Fruit fly (Drosophila melanogaster) whole organism, wandering third instar larva: ENCODE data around the gene CG34181.
A peak's percentile ranks its signal among the peaks of the same experiment; 100 is the strongest.

Experiments used
- Abd-B ChIP-seq: fragments of >200 bp; optimal IDR thresholded peaks from 2 replicates; lab custom pipeline; 2017; ENCODE audit warnings: missing biosample characterization, missing genetic modification characterization
- CG9705 ChIP-seq: fragments of 200-800 bp; sonication (Bioruptor generic); optimal IDR thresholded peaks from 2 replicates; lab custom pipeline; 2018; ENCODE audit warnings: missing biosample characterization, mild to moderate bottlenecking, missing genetic modification characterization
- CrebA ChIP-seq: fragments of 200-800 bp; sonication (Bioruptor generic); optimal IDR thresholded peaks from 2 replicates; lab custom pipeline; 2016; ENCODE audit warnings: missing biosample characterization, mild to moderate bottlenecking, missing genetic modification characterization, borderline replicate concordance
- Dfd ChIP-seq: fragments of >200 bp; optimal IDR thresholded peaks from 2 replicates; lab custom pipeline; 2017; ENCODE audit warnings: missing biosample characterization, missing genetic modification characterization
- Dif ChIP-seq: fragments of 200-275, 200-300 bp; sonication (Bioruptor generic); optimal IDR thresholded peaks from 2 replicates; lab custom pipeline; 2018; ENCODE audit warnings: missing biosample characterization, missing genetic modification characterization; ENCODE audit not compliant: partially characterized antibody
- Hnf4 ChIP-seq: fragments of 200-800 bp; sonication (Bioruptor generic); optimal IDR thresholded peaks from 2 replicates; lab custom pipeline; 2016; ENCODE audit warnings: missing biosample characterization, mild to moderate bottlenecking, missing genetic modification characterization
- Hr78 ChIP-seq: fragments of >200 bp; optimal IDR thresholded peaks from 2 replicates; lab custom pipeline; 2017; ENCODE audit warnings: missing biosample characterization, missing genetic modification characterization
- Jra ChIP-seq: sonication (Bioruptor generic); optimal IDR thresholded peaks from 2 replicates; lab custom pipeline; 2016; ENCODE audit warnings: missing biosample characterization, missing genetic modification characterization
- Mio ChIP-seq: sonication (Bioruptor generic); optimal IDR thresholded peaks from 2 replicates; lab custom pipeline; 2016; ENCODE audit warnings: missing biosample characterization, missing genetic modification characterization
- Myc ChIP-seq: fragments of >200 bp; optimal IDR thresholded peaks from 2 replicates; lab custom pipeline; 2017
- N ChIP-seq: fragments of >200 bp; optimal IDR thresholded peaks from 2 replicates; lab custom pipeline; 2018; ENCODE audit warnings: missing biosample characterization, missing external identifiers, missing genetic modification characterization
- OdsH ChIP-seq: fragments of 200-800 bp; sonication (Bioruptor generic); optimal IDR thresholded peaks from 2 replicates; lab custom pipeline; 2016; ENCODE audit warnings: missing biosample characterization, mild to moderate bottlenecking, missing genetic modification characterization
- Rel ChIP-seq, 2 experiments: fragments of 200-800 bp; sonication (Bioruptor generic) in 1 of 2; optimal IDR thresholded peaks; 2 replicates in 1 of 2; 3 replicates in 1 of 2; lab custom pipeline; 2016 to 2019; ENCODE audit warnings: mild to moderate bottlenecking in 2 of 2, missing biosample characterization in 2 of 2, missing genetic modification characterization in 2 of 2, moderate library complexity in 1 of 2
- Sp1 ChIP-seq: fragments of 200-800 bp; sonication (Bioruptor generic); optimal IDR thresholded peaks from 3 replicates; lab custom pipeline; 2019; ENCODE audit warnings: missing biosample characterization, mild to moderate bottlenecking, missing genetic modification characterization, moderate library complexity
- Vsx2 ChIP-seq: fragments of 200-300, 225-300 bp; sonication (Bioruptor generic); optimal IDR thresholded peaks from 2 replicates; lab custom pipeline; 2018; ENCODE audit warnings: missing biosample characterization, missing genetic modification characterization; ENCODE audit not compliant: partially characterized antibody
- br ChIP-seq: fragments of 200-800 bp; sonication (Bioruptor generic); optimal IDR thresholded peaks from 2 replicates; lab custom pipeline; 2016; ENCODE audit warnings: missing biosample characterization, missing genetic modification characterization
- brk ChIP-seq: fragments of 200-800 bp; sonication (Bioruptor generic); optimal IDR thresholded peaks from 2 replicates; lab custom pipeline; 2016; ENCODE audit warnings: missing biosample characterization, mild to moderate bottlenecking, missing genetic modification characterization
- ey ChIP-seq: fragments of 200-800 bp; sonication (Bioruptor generic); optimal IDR thresholded peaks from 2 replicates; lab custom pipeline; 2016; ENCODE audit warnings: missing biosample characterization, missing genetic modification characterization
- foxo ChIP-seq, 2 experiments: fragments of 200-800 bp; sonication (Bioruptor generic); optimal IDR thresholded peaks; 2 replicates in 1 of 2; 3 replicates in 1 of 2; lab custom pipeline; 2016 to 2017; ENCODE audit warnings: missing biosample characterization in 2 of 2, missing genetic modification characterization in 2 of 2
- fru ChIP-seq: fragments of 200-800 bp; sonication (Bioruptor generic); optimal IDR thresholded peaks from 3 replicates; lab custom pipeline; 2016; ENCODE audit warnings: missing biosample characterization, mild to moderate bottlenecking, missing genetic modification characterization
- jim ChIP-seq: fragments of 175-275, 200-325 bp; sonication (Bioruptor generic); optimal IDR thresholded peaks from 2 replicates; lab custom pipeline; 2016; ENCODE audit warnings: missing biosample characterization, mild to moderate bottlenecking, missing genetic modification characterization
- pan ChIP-seq: fragments of >200 bp; optimal IDR thresholded peaks from 2 replicates; lab custom pipeline; 2017
- psq ChIP-seq: fragments of 200-800 bp; sonication (Bioruptor generic); optimal IDR thresholded peaks from 3 replicates; lab custom pipeline; 2017; ENCODE audit warnings: missing biosample characterization, mild to moderate bottlenecking, missing genetic modification characterization, moderate library complexity
- rgr ChIP-seq: fragments of 200-800 bp; sonication (Bioruptor generic); optimal IDR thresholded peaks from 3 replicates; lab custom pipeline; 2016; ENCODE audit warnings: missing biosample characterization, mild to moderate bottlenecking, missing genetic modification characterization
- sv ChIP-seq: fragments of 200-800 bp; sonication (Bioruptor generic); optimal IDR thresholded peaks from 3 replicates; lab custom pipeline; 2016; ENCODE audit warnings: missing biosample characterization, missing genetic modification characterization
- tai ChIP-seq: sonication (Bioruptor generic); optimal IDR thresholded peaks from 2 replicates; lab custom pipeline; 2016; ENCODE audit warnings: missing biosample characterization, missing genetic modification characterization
- usp ChIP-seq: fragments of >200 bp; optimal IDR thresholded peaks from 2 replicates; lab custom pipeline; 2017; ENCODE audit warnings: missing biosample characterization, missing genetic modification characterization
- woc ChIP-seq: sonication (Bioruptor generic); optimal IDR thresholded peaks from 2 replicates; lab custom pipeline; 2016; ENCODE audit warnings: missing biosample characterization, mild to moderate bottlenecking, missing genetic modification characterization

The CG34181 gene

DNA sequence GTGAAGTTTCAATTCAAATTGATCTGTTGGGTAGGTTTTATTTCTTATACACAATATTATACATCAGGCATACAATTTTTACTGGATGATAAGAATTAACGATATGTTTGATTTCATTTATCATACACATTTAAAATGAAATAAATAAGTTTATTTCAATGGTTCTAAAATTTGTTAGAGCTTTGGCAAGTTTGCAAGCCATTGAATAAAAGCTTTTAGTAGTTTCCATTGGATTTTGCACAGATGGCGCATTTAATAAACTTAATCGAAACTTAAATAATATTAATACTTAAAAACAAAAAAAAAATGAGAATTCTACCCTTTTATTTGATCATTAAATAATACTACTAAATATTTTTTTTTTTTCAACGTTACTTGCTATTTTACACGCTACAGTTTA, 25.5 kb upstream of the CG34181 start:
- TF ChIP-seq ey (no peak), Vsx2 (GFP tag; lab: Kevin White, UChicago) (no peak), Myc (lab: Kevin White, UChicago) (peak; percentile 28), OdsH (no peak), Hnf4 (no peak), fru (GFP tag; lab: Kevin White, UChicago) (no peak), CrebA (GFP tag; lab: Kevin White, UChicago) (no peak)
- TF ChIP-seq, all 38 proteins: peak for 1

DNA sequence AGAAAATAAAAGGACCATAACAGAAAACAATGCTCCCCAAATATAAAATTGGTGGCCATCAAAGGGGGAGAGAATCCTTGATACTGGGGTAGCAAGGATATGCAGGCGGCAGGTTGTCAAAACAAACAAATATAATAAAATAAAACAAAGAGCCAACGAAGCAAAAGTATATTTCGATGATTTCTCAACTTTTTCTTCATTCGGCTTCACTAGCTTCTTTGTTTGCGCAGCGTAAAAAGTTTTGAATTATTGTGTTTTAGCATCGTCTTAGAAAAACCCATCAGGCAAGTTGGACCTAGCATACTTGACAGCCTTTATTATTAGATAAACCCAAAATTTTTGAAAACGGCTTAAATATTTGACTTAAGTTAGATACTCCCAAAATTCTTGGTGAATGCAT, 24.9 kb upstream of the CG34181 start, which contains the start of gene CG3748:
TSS of gene CG3748 (plus strand) at position 301 of the 400 bp plus-strand sequence.
- TF ChIP-seq CG9705 (GFP tag; lab: Kevin White, UChicago), result no peak
- no peak for TF ChIP-seq Rel (GFP tag; optimal IDR thresholded peaks at IDR 0.05; lab: Kevin White, UChicago)
- no peak for TF ChIP-seq Rel (tag; optimal IDR thresholded peaks at IDR 0.05; lab: Kevin White, UChicago)
- TF ChIP-seq Vsx2 (GFP tag; lab: Kevin White, UChicago), result no peak
- no peak for TF ChIP-seq Myc (lab: Kevin White, UChicago)
- TF ChIP-seq Jra (GFP tag; lab: Kevin White, UChicago), result no peak
- TF ChIP-seq pan, result no peak
- TF ChIP-seq jim (GFP tag; lab: Kevin White, UChicago), result no peak
- no peak for TF ChIP-seq Hr78 (GFP tag; lab: Kevin White, UChicago)
- TF ChIP-seq sv (GFP tag; lab: Kevin White, UChicago), result no peak
- no peak for TF ChIP-seq Abd-B (GFP tag; lab: Kevin White, UChicago)
- no peak for TF ChIP-seq brk
- TF ChIP-seq Mio (GFP tag; lab: Kevin White, UChicago), result no peak
- TF ChIP-seq, all 38 proteins: peak for 0

DNA sequence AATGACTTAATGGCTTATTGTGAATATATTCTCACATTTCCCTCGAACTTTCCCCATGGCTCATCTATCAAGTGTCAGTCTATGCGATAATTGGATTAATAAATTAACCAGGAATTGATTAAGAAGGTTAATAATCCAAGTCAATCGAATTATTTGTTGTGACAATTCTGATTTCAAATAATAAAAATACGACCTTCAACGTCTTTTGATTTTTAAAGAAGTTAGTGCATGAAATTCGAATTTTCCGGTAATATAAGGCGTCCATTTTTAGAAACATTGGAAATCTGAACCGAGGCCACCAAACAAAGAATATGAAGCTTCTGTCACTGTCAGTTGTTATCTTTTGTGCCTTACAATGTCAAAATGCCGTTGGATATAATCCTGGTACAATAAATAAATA, 18.2 kb upstream of the CG34181 start, which contains the start of gene CG43350:
TSS of gene CG43350 (plus strand) at position 301 of the 400 bp plus-strand sequence.
- TF ChIP-seq Rel (GFP tag; optimal IDR thresholded peaks at IDR 0.05; lab: Kevin White, UChicago), result no peak
- no peak for TF ChIP-seq Rel (tag; optimal IDR thresholded peaks at IDR 0.05; lab: Kevin White, UChicago)
- no peak for TF ChIP-seq Sp1
- no peak for TF ChIP-seq Jra (GFP tag; lab: Kevin White, UChicago)
- TF ChIP-seq N (GFP tag; lab: Kevin White, UChicago), result no peak
- TF ChIP-seq rgr (GFP tag; lab: Kevin White, UChicago), result no peak
- TF ChIP-seq tai (GFP tag; lab: Kevin White, UChicago), result no peak
- TF ChIP-seq usp, result no peak
- TF ChIP-seq br, result no peak
- TF ChIP-seq Myc (lab: Kevin White, UChicago), result no peak

DNA sequence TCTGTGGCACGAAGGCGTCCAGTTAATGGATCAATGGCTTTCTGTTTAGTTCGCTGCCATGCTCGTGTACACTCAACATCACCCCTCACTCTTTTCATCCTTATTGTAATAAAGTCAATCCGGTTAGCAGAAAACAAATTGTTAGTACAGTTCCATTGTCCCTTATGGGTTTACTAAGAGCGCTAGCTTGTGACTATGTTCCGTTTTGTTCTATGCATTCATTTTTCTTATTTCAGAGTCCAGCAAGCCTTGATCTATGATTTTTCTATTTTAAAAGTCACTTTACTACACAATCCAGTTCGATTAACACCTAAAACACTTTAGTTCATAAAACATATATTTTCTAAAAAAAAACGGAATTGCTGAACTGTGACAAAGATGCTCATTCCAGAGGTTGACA, 17.3 kb upstream of the CG34181 start, which contains the start of gene CG13110:
TSS of gene CG13110 (plus strand) at position 301 of the 400 bp plus-strand sequence.
- TF ChIP-seq Dif (GFP tag; lab: Kevin White, UChicago) (no peak), foxo (GFP tag; optimal IDR thresholded peaks at IDR 0.05; lab: Kevin White, UChicago) (no peak), psq (GFP tag; lab: Kevin White, UChicago) (no peak), Mio (GFP tag; lab: Kevin White, UChicago) (no peak), woc (GFP tag; lab: Kevin White, UChicago) (no peak), sv (GFP tag; lab: Kevin White, UChicago) (no peak)

DNA sequence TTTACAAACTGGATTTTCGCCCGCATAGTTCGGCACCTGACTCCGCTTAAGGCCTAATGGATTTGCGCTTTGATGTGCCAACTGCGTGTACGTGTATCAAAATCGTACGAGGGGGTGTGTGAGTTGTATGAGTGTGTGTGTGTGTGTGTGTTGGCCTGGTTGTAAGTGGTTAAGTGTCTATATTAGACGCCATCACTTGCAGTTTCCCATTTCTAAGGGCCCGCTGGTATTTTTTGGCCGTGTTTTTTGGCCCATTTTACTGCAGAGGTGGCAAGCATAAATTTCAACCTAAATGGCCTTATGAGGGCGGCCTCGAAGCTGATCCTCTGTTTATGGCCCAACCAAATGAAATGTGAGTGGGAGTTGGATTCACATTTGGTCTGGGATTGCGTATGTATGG, 2.3 kb downstream of the CG34181 start:
- TF ChIP-seq tai (GFP tag; lab: Kevin White, UChicago) (no peak), Dfd (GFP tag; lab: Kevin White, UChicago) (peak; percentile 62)

DNA sequence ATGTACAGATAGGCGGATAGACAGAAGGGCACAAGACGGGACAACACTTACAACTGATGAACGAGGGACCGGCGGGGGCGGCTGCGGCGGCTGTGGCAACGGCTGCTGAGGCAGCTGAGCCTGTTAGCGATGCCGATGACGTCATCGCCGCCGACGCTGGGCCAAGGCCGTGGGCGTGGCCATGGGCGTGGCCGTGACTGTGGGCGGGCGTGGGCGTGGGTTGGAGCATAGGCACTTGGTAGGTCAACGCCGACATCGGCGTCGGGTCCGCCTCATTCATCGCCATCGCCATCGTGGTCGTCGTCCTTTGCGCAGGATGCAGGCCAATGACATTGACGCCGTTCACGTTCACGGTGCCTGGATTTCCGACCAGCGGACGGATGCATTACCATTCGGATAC, 10.3 kb downstream of the CG34181 start:
- no peak for TF ChIP-seq Rel (GFP tag; optimal IDR thresholded peaks at IDR 0.05; lab: Kevin White, UChicago)
- TF ChIP-seq Rel (tag; optimal IDR thresholded peaks at IDR 0.05; lab: Kevin White, UChicago), result no peak
- peak; percentile 1 for TF ChIP-seq Dfd (GFP tag; lab: Kevin White, UChicago)
- TF ChIP-seq br, result no peak
- TF ChIP-seq Jra (GFP tag; lab: Kevin White, UChicago), result no peak
- no peak for TF ChIP-seq CrebA (GFP tag; lab: Kevin White, UChicago)
